Worm (Caenorhabditis elegans) whole organism, late embryonic: ENCODE measurements around the gene sru-29.

Source experiments
- C08G9.2 ChIP-seq: sonication (generic microtip); optimal IDR thresholded peaks from 2 replicates; lab custom pipeline; 2016; ENCODE audit warnings: mild to moderate bottlenecking, missing genetic modification characterization, moderate library complexity, missing compliant biosample characterization
- K02D7.2 ChIP-seq: sonication (generic microtip); optimal IDR thresholded peaks from 2 replicates; lab custom pipeline; 2017; ENCODE audit warnings: mild to moderate bottlenecking, missing genetic modification characterization, missing compliant biosample characterization
- K09A11.1 ChIP-seq: sonication (generic microtip); optimal IDR thresholded peaks from 2 replicates; lab custom pipeline; 2017; ENCODE audit warnings: antibody characterized with exemption, mild to moderate bottlenecking, missing genetic modification characterization, missing compliant biosample characterization; ENCODE audit not compliant: insufficient read depth
- ama-1 ChIP-seq: fragments of 150-350 bp; optimal IDR thresholded peaks from 2 replicates; lab custom pipeline; 2014
- ceh-2 ChIP-seq: sonication (generic microtip); optimal IDR thresholded peaks from 2 replicates; lab custom pipeline; 2016; ENCODE audit warnings: missing genotype, missing genetic modification characterization, missing compliant biosample characterization
- ceh-22 ChIP-seq: sonication (generic microtip); optimal IDR thresholded peaks from 2 replicates; lab custom pipeline; 2017; ENCODE audit warnings: missing biosample characterization, missing genetic modification characterization
- ceh-24 ChIP-seq: sonication (generic microtip); optimal IDR thresholded peaks from 2 replicates; lab custom pipeline; 2016; ENCODE audit warnings: mild to moderate bottlenecking, missing genetic modification characterization, missing compliant biosample characterization
- ceh-30 ChIP-seq: fragments of 150-350 bp; optimal IDR thresholded peaks from 2 replicates; lab custom pipeline; 2014; ENCODE audit warnings: missing biosample characterization, missing genetic modification characterization
- ceh-31 ChIP-seq: sonication (generic microtip); optimal IDR thresholded peaks from 2 replicates; lab custom pipeline; 2016; ENCODE audit warnings: missing genetic modification characterization, missing compliant biosample characterization
- ceh-34 ChIP-seq: sonication (generic microtip); optimal IDR thresholded peaks from 2 replicates; lab custom pipeline; 2016; ENCODE audit warnings: mild to moderate bottlenecking, missing genetic modification characterization, missing compliant biosample characterization
- dmd-4 ChIP-seq: sonication (generic microtip); optimal IDR thresholded peaks from 2 replicates; lab custom pipeline; 2016; ENCODE audit warnings: borderline replicate concordance, missing genetic modification characterization, missing compliant biosample characterization
- elt-4 ChIP-seq: sonication (generic microtip); optimal IDR thresholded peaks from 2 replicates; lab custom pipeline; 2016; ENCODE audit warnings: missing genetic modification characterization, missing compliant biosample characterization
- ets-4 ChIP-seq: sonication (generic microtip); optimal IDR thresholded peaks from 2 replicates; lab custom pipeline; 2016; ENCODE audit warnings: missing genetic modification characterization, missing compliant biosample characterization
- eyg-1 ChIP-seq: sonication (generic microtip); optimal IDR thresholded peaks from 2 replicates; lab custom pipeline; 2016; ENCODE audit warnings: missing genotype, missing genetic modification characterization, missing compliant biosample characterization
- fkh-10 ChIP-seq: fragments of 150-350 bp; optimal IDR thresholded peaks from 2 replicates; lab custom pipeline; 2014; ENCODE audit warnings: missing biosample characterization, missing genetic modification reagents, missing genetic modification characterization
- fkh-6 ChIP-seq: sonication (generic microtip); optimal IDR thresholded peaks from 2 replicates; lab custom pipeline; 2016; ENCODE audit warnings: missing genetic modification characterization, missing compliant biosample characterization
- gmeb-2 ChIP-seq: sonication (generic microtip); optimal IDR thresholded peaks from 2 replicates; lab custom pipeline; 2016; ENCODE audit warnings: missing genetic modification characterization, inconsistent platforms, missing compliant biosample characterization
- hlh-15 ChIP-seq: sonication (generic microtip); optimal IDR thresholded peaks from 2 replicates; lab custom pipeline; 2016; ENCODE audit warnings: missing genetic modification characterization, missing compliant biosample characterization
- hlh-8 ChIP-seq: sonication (generic microtip); optimal IDR thresholded peaks from 2 replicates; lab custom pipeline; 2016; ENCODE audit warnings: missing genotype, missing genetic modification characterization, missing compliant biosample characterization
- lim-6 ChIP-seq: sonication (generic microtip); optimal IDR thresholded peaks from 2 replicates; lab custom pipeline; 2016; ENCODE audit warnings: missing genetic modification characterization, missing compliant biosample characterization
- madf-2 ChIP-seq: sonication (generic microtip); optimal IDR thresholded peaks from 2 replicates; lab custom pipeline; 2017; ENCODE audit warnings: missing genetic modification characterization, missing compliant biosample characterization
- mec-3 ChIP-seq: sonication (generic microtip); optimal IDR thresholded peaks from 2 replicates; lab custom pipeline; 2016; ENCODE audit warnings: borderline replicate concordance, missing genetic modification characterization, missing compliant biosample characterization
- nfya-1 ChIP-seq: sonication (generic microtip); optimal IDR thresholded peaks from 2 replicates; lab custom pipeline; 2017; ENCODE audit warnings: missing genetic modification characterization, mild to moderate bottlenecking, missing compliant biosample characterization, antibody characterized with exemption, moderate library complexity
- nhr-232 ChIP-seq: sonication (generic microtip); optimal IDR thresholded peaks from 2 replicates; lab custom pipeline; 2016; ENCODE audit warnings: missing genetic modification characterization, missing compliant biosample characterization
- npax-4 ChIP-seq: sonication (generic microtip); optimal IDR thresholded peaks from 2 replicates; lab custom pipeline; 2016; ENCODE audit warnings: missing genetic modification characterization, missing compliant biosample characterization
- odd-2 ChIP-seq: sonication (generic microtip); optimal IDR thresholded peaks from 2 replicates; lab custom pipeline; 2017; ENCODE audit warnings: antibody characterized with exemption, mild to moderate bottlenecking, missing genetic modification characterization, missing compliant biosample characterization
- pax-1 ChIP-seq: fragments of 150-350 bp; optimal IDR thresholded peaks from 2 replicates; lab custom pipeline; 2014; ENCODE audit warnings: missing biosample characterization, missing genetic modification characterization
- pha-2 ChIP-seq: sonication (generic microtip); optimal IDR thresholded peaks from 2 replicates; lab custom pipeline; 2017; ENCODE audit warnings: mild to moderate bottlenecking, missing genetic modification characterization, missing compliant biosample characterization
- pros-1 ChIP-seq: fragments of 150-350 bp; optimal IDR thresholded peaks from 2 replicates; lab custom pipeline; 2014; ENCODE audit warnings: missing biosample characterization, missing genetic modification reagents, missing genetic modification characterization
- ref-2 ChIP-seq: sonication (generic microtip); optimal IDR thresholded peaks from 2 replicates; lab custom pipeline; 2016; ENCODE audit warnings: missing genetic modification characterization, missing compliant biosample characterization
- sdc-2 ChIP-seq: sonication (generic microtip); optimal IDR thresholded peaks from 2 replicates; lab custom pipeline; 2016; ENCODE audit warnings: missing genotype, missing genetic modification characterization, missing compliant biosample characterization
- syd-9 ChIP-seq: sonication (generic microtip); optimal IDR thresholded peaks from 2 replicates; lab custom pipeline; 2016; ENCODE audit warnings: mild to moderate bottlenecking, missing genetic modification characterization, moderate library complexity, missing compliant biosample characterization
- ttx-3 ChIP-seq: sonication (generic microtip); optimal IDR thresholded peaks from 2 replicates; lab custom pipeline; 2016; ENCODE audit warnings: missing genetic modification reagents, missing genetic modification characterization, missing compliant biosample characterization
- unc-3 ChIP-seq, 2 experiments: fragments of 200-800 bp in 1 of 2; sonication (Bioruptor generic) in 1 of 2; sonication (generic microtip) in 1 of 2; conservative IDR thresholded peaks in 1 of 2; optimal IDR thresholded peaks in 1 of 2; 2 replicates each; pipeline versions ENCODE4 v1.3.6 to Lab custom; 2016 to 2022; ENCODE audit warnings: missing compliant biosample characterization in 2 of 2, missing genetic modification characterization in 2 of 2, missing genetic modification reagents in 1 of 2
- unc-55 ChIP-seq: sonication (generic microtip); optimal IDR thresholded peaks from 2 replicates; lab custom pipeline; 2017; ENCODE audit warnings: missing biosample characterization, missing genetic modification reagents, missing genetic modification characterization
- unc-86 ChIP-seq: sonication (generic microtip); optimal IDR thresholded peaks from 2 replicates; lab custom pipeline; 2016; ENCODE audit warnings: missing genetic modification characterization, missing compliant biosample characterization
- zip-5 ChIP-seq: sonication (generic microtip); optimal IDR thresholded peaks from 2 replicates; lab custom pipeline; 2016; ENCODE audit warnings: missing genetic modification characterization, missing compliant biosample characterization
- ztf-16 ChIP-seq: sonication (generic microtip); optimal IDR thresholded peaks from 2 replicates; lab custom pipeline; 2017; ENCODE audit warnings: missing genetic modification characterization, missing compliant biosample characterization

The sru-29 gene

DNA sequence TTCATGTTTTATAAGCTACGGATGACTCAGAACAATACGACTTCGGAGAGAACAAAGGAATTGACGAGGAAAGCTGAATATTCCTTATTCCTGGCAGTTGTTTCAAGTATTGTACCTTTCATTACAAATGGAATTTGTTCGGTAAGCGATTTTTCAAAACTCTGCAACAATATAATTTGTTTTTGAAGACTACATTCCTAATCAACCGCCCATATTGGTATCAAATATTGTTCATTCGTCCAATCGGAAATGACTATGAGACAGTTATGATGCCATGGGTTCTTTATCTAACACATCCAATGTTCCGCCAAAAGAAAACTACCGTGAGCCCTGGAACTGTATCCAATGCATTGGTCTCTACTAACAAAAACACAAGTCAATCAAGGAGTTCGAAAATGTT is 962 bp downstream of the sru-29 start:
- TF ChIP-seq fkh-10 (GFP tag; lab: Kevin White, UChicago), result no peak
- no peak for TF ChIP-seq zip-5
- TF ChIP-seq sdc-2, result no peak
- TF ChIP-seq ceh-30 (tag; lab: Kevin White, UChicago), result no peak
- TF ChIP-seq ceh-2 (tag; lab: Kevin White, UChicago), result no peak
- no peak for TF ChIP-seq hlh-15 (tag; lab: Kevin White, UChicago)
- TF ChIP-seq nhr-232 (tag; lab: Kevin White, UChicago), result no peak
- TF ChIP-seq ztf-16 (tag; lab: Kevin White, UChicago), result no peak
- no peak for TF ChIP-seq ama-1 (lab: Kevin White, UChicago)
- TF ChIP-seq pha-2 (tag; lab: Kevin White, UChicago), result no peak
- no peak for TF ChIP-seq ceh-22 (tag; lab: Kevin White, UChicago)
- TF ChIP-seq K09A11.1 (tag; lab: Kevin White, UChicago), result no peak
- no peak for TF ChIP-seq fkh-6 (tag; lab: Kevin White, UChicago)

DNA sequence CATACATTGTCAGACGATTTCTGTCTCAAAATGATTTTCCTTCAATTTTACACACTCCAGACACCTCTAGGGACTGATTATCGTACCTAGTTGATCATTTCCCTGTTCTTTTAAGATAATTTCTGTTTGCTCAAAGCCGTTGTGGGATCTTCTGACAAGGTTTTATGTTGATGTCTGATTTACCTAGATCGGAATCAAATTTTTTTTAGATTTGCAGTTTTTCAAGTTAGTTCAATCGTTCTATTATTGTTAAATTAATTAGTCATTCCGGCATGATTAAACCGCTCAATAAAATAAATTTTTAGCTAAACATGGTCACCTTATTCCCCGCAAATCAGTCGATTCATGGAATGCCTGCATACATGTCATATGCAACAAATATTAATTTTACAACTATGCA is 2.3 kb downstream of the sru-29 start, which contains the start of gene sru-30:
Gene sru-30 (plus strand): TSS at position 301 of the 400 bp plus-strand sequence.
- TF ChIP-seq K02D7.2 (tag; lab: Kevin White, UChicago) (no peak), ceh-34 (tag; lab: Kevin White, UChicago) (no peak), npax-4 (no peak)

DNA sequence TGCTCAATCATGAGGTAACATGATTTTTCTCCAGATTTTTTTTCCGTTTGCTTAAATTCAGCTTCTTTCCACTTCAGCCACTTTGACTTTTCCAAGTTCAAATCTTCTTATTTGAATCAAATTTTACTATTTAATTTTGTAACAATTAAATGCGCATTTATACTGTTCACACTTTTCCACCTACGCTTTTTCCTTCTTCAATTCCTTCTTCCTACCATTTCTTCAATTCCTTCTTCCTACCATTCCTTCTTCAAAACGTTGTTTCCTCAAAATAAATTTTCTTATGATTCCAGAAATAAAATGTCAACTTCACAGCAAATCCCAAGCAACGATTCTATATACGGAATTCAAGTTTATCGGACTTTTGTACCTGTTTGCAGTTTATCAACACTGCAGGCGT is 5.1 kb downstream of the sru-29 start, which contains the start of gene sru-31:
Gene sru-31 (plus strand): TSS at position 301 of the 400 bp plus-strand sequence.
- TF ChIP-seq ceh-31 (no peak), unc-86 (no peak), unc-55 (GFP tag; lab: Kevin White, UChicago) (no peak), nfya-1 (tag; lab: Kevin White, UChicago) (no peak), hlh-8 (tag; lab: Kevin White, UChicago) (no peak), ref-2 (tag; lab: Kevin White, UChicago) (no peak), unc-3 (GFP tag; conservative IDR thresholded peaks at IDR 0.05; lab: Robert Waterston, UW) (no peak), unc-3 (tag; optimal IDR thresholded peaks at IDR 0.05; lab: Kevin White, UChicago) (no peak)
- TF ChIP-seq, all 69 proteins: peak for 0

DNA sequence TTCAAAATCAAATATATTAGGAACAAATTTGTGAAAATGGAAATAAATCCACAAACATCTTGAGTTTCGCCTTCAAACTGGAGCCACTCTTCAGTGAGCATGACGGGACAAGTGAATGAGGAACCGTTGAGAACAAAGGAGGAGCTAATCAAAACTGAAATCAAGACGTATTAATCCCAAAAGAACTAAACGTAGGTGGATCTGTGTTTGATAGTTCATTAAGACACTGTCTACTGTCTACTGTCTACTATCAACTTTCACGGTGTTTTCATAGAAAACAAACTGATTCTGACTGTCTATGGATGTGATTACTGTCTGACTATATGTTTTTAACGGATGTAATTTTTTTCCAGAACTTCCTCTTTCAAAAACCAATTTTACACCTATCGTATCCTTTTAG is 10.5 kb downstream of the sru-29 start, which contains the start of gene str-193:
Gene str-193 (minus strand): TSS at position 101 of the 400 bp plus-strand sequence.
- TF ChIP-seq elt-4 (tag; lab: Kevin White, UChicago), result no peak
- no peak for TF ChIP-seq ama-1 (lab: Kevin White, UChicago)
- no peak for TF ChIP-seq syd-9 (tag; lab: Kevin White, UChicago)
- TF ChIP-seq pax-1 (tag; lab: Kevin White, UChicago), result no peak
- no peak for TF ChIP-seq nfya-1 (tag; lab: Kevin White, UChicago)
- TF ChIP-seq zip-5, result no peak
- TF ChIP-seq madf-2, result no peak
- no peak for TF ChIP-seq C08G9.2
- no peak for TF ChIP-seq ceh-24 (tag; lab: Kevin White, UChicago)
- no peak for TF ChIP-seq npax-4
- no peak for TF ChIP-seq unc-55 (GFP tag; lab: Kevin White, UChicago)
- no peak for TF ChIP-seq fkh-10 (GFP tag; lab: Kevin White, UChicago)

DNA sequence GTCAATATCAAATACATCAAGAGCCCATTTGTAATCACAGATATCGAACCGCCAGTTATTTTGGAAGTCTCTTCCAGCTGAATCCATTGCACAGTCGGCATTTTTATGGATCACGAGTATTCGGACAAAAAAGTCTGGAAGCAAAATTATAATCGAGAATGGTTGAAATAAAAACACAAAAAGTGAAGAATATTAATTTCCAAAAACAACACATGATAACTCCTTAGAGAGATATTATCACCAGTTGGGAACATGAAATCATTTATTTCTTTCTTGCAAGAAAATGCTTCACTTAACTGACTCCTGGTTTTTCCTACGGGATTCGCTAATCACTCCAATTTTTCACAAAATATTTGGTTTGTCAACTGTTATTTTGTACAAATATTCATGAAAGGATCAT is 12.9 kb downstream of the sru-29 start, which contains the start of gene str-2:
Gene str-2 (minus strand): TSS at position 101 of the 400 bp plus-strand sequence.
- TF ChIP-seq ceh-30 (tag; lab: Kevin White, UChicago) (no peak), ztf-16 (tag; lab: Kevin White, UChicago) (no peak)
- TF ChIP-seq, all 69 proteins: peak for 0

DNA sequence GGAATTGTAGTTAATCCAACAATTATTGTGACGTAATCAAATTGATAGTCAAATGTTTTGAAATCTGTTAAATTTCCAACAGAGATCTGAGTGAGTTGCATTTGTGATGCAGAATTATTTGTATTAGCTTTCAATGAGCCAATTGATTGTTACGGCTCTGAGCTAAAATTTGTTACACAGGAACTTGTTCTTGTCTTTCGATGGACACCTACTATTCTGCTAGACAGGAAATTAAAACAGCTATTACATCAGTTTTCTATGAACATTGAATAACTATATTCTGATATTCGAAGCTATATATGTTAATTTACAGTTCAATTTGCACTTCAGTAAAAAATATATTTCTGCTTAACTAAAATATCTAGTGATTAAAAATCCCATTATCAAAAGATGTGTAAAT is 22.6 kb downstream of the sru-29 start, which contains the start of gene sru-40:
Gene sru-40 (minus strand): TSS at position 101 of the 400 bp plus-strand sequence.
- no peak for TF ChIP-seq gmeb-2 (tag; lab: Kevin White, UChicago)
- no peak for TF ChIP-seq elt-4 (tag; lab: Kevin White, UChicago)
- no peak for TF ChIP-seq mec-3
- TF ChIP-seq ceh-22 (tag; lab: Kevin White, UChicago), result no peak
- no peak for TF ChIP-seq odd-2 (tag; lab: Kevin White, UChicago)
- TF ChIP-seq pros-1 (tag; lab: Kevin White, UChicago), result no peak
- TF ChIP-seq dmd-4, result no peak
- TF ChIP-seq ets-4 (tag; lab: Kevin White, UChicago), result no peak
- no peak for TF ChIP-seq ttx-3 (tag; lab: Kevin White, UChicago)
- no peak for TF ChIP-seq hlh-15 (tag; lab: Kevin White, UChicago)
- TF ChIP-seq unc-55 (GFP tag; lab: Kevin White, UChicago), result no peak
- TF ChIP-seq lim-6 (tag; lab: Kevin White, UChicago), result no peak
- no peak for TF ChIP-seq eyg-1 (tag; lab: Kevin White, UChicago)
- TF ChIP-seq K09A11.1 (tag; lab: Kevin White, UChicago), result no peak
